Worm (Caenorhabditis elegans) whole organism, L1 larva: Measurements from ENCODE around the gene Y46B2A.4.

Experiments
- alr-1 ChIP-seq: fragments of 200-800 bp; sonication (Bioruptor generic); optimal IDR thresholded peaks from 2 replicates; lab custom pipeline; 2018; ENCODE audit warnings: borderline replicate concordance, mild to moderate bottlenecking, missing genetic modification characterization, missing compliant biosample characterization
- aly-2 ChIP-seq: fragments of 150-350 bp; optimal IDR thresholded peaks from 2 replicates; lab custom pipeline; 2014; ENCODE audit warnings: missing biosample characterization, missing genetic modification characterization
- efl-1 ChIP-seq, 4 experiments: fragments of 150-350 bp; optimal IDR thresholded peaks in 3 of 4; peaks in 1 of 4; 1 replicate in 1 of 4; 2 replicates in 3 of 4; lab custom pipeline; 2014; ENCODE audit warnings: missing biosample characterization in 2 of 4, missing genetic modification characterization in 2 of 4, missing genetic modification reagents in 2 of 4
- egl-27 ChIP-seq, 2 experiments: fragments of 150-350 bp in 1 of 2; sonication (generic microtip); optimal IDR thresholded peaks; 3 replicates each; lab custom pipeline; 2017 to 2018; ENCODE audit warnings: missing biosample characterization in 2 of 2, missing genetic modification characterization in 2 of 2, missing genetic modification reagents in 2 of 2
- elt-3 ChIP-seq, 6 experiments: fragments of 150-350 bp in 1 of 6; sonication (generic microtip); optimal IDR thresholded peaks; 2 replicates each; lab custom pipeline; 2017 to 2018; ENCODE audit warnings: missing biosample characterization in 6 of 6, missing genetic modification characterization in 6 of 6, inconsistent platforms in 1 of 6
- ets-5 ChIP-seq: fragments of 200-800 bp; sonication (Bioruptor generic); IDR thresholded peaks from 2 replicates; pipeline ENCODE4 v1.3.6; 2022; ENCODE audit warnings: missing genetic modification characterization, missing compliant biosample characterization
- fkh-10 ChIP-seq: sonication (generic microtip); optimal IDR thresholded peaks from 2 replicates; lab custom pipeline; 2017; ENCODE audit warnings: missing biosample characterization, missing genetic modification reagents, missing genetic modification characterization
- jun-1 ChIP-seq: fragments of 150-350 bp; optimal IDR thresholded peaks from 2 replicates; lab custom pipeline; 2014; ENCODE audit warnings: missing biosample characterization, missing genetic modification reagents, missing genetic modification characterization
- lin-35 ChIP-seq, 2 experiments: fragments of 150-350 bp; optimal IDR thresholded peaks; 2 replicates each; lab custom pipeline; 2014; ENCODE audit warnings: missing biosample characterization in 2 of 2, missing genetic modification characterization in 2 of 2, missing genetic modification reagents in 2 of 2
- nhr-28 ChIP-seq: fragments of 150-350 bp; optimal IDR thresholded peaks from 2 replicates; lab custom pipeline; 2014; ENCODE audit warnings: missing biosample characterization, missing genetic modification characterization
- pag-3 ChIP-seq: sonication (generic microtip); optimal IDR thresholded peaks from 2 replicates; lab custom pipeline; 2017; ENCODE audit warnings: missing genetic modification characterization, mild to moderate bottlenecking, missing compliant biosample characterization, antibody characterized with exemption, borderline replicate concordance; ENCODE audit not compliant: insufficient read depth
- skn-1 ChIP-seq: fragments of 150-350 bp; optimal IDR thresholded peaks from 2 replicates; lab custom pipeline; 2014; ENCODE audit warnings: missing biosample characterization, missing genetic modification characterization
- unc-130 ChIP-seq: fragments of 150-350 bp; optimal IDR thresholded peaks from 2 replicates; lab custom pipeline; 2017; ENCODE audit warnings: missing biosample characterization, missing genetic modification characterization, inconsistent platforms
- zip-4 ChIP-seq: fragments of 200-800 bp; sonication (Bioruptor generic); optimal IDR thresholded peaks from 2 replicates; lab custom pipeline; 2018; ENCODE audit warnings: mild to moderate bottlenecking, missing genetic modification characterization, moderate library complexity, missing compliant biosample characterization

- TF ChIP-seq elt-3 (tag; optimal IDR thresholded peaks at IDR 0.05; lab: Kevin White, UChicago) (no peak), nhr-28 (tag; lab: Kevin White, UChicago) (no peak), unc-130 (tag; lab: Kevin White, UChicago) (no peak), egl-27 (tag; optimal IDR thresholded peaks at IDR 0.05; lab: Kevin White, UChicago) (no peak), lin-35 (GFP tag; optimal IDR thresholded peaks at IDR 0.05; lab: Kevin White, UChicago) (no peak), ets-5 (no peak), pag-3 (tag; lab: Kevin White, UChicago) (no peak), aly-2 (no peak), skn-1 (tag; lab: Kevin White, UChicago) (no peak), zip-4 (no peak), jun-1 (no peak), efl-1 (optimal IDR thresholded peaks at IDR 0.05; lab: Kevin White, UChicago) (no peak), efl-1 (GFP tag; optimal IDR thresholded peaks at IDR 0.05 in 1 of 2; lab: Kevin White, UChicago) (peak in 1 of 2 experiments; percentile 3), fkh-10 (GFP tag; lab: Kevin White, UChicago) (no peak), alr-1 (no peak)
Observed at ce11 chrII:869316-869715, 7.7 kb downstream of the Y46B2A.4 start.
